Fruit fly (Drosophila melanogaster) whole organism, embryonic: Measurements from ENCODE around the gene Non3.
A peak's percentile ranks its signal among the peaks of the same experiment; 100 is the strongest.

Experiments used
- Adf1 ChIP-seq: fragments of 200-800 bp; sonication (Bioruptor generic); IDR thresholded peaks from 2 replicates; pipeline ENCODE4 v1.3.6; 2022; ENCODE audit warnings: missing biosample characterization, missing genetic modification characterization
- Atf3 ChIP-seq: fragments of 200-800 bp; sonication (Bioruptor generic); optimal IDR thresholded peaks from 3 replicates; lab custom pipeline; 2016; ENCODE audit warnings: missing biosample characterization, missing genetic modification characterization
- Atf6 ChIP-seq: fragments of 200-800 bp; sonication (Bioruptor generic); IDR thresholded peaks from 2 replicates; pipeline ENCODE4 v1.3.6; 2022; ENCODE audit warnings: missing biosample characterization, missing genetic modification characterization
- Bteb2 ChIP-seq: fragments of 200-800 bp; sonication (Bioruptor generic); optimal IDR thresholded peaks from 2 replicates; lab custom pipeline; 2016; ENCODE audit warnings: missing biosample characterization, missing genetic modification characterization
- CG10267 ChIP-seq: fragments of 200-800 bp; sonication (Bioruptor generic); optimal IDR thresholded peaks from 2 replicates; lab custom pipeline; 2018; ENCODE audit warnings: missing biosample characterization, mild to moderate bottlenecking, missing genetic modification characterization, moderate library complexity
- CG12236 ChIP-seq: fragments of 200-800 bp; sonication (Bioruptor generic); optimal IDR thresholded peaks from 2 replicates; lab custom pipeline; 2016; ENCODE audit warnings: missing biosample characterization, missing genetic modification characterization
- CG13775 ChIP-seq: fragments of 200-800 bp; sonication (Bioruptor generic); optimal IDR thresholded peaks from 3 replicates; lab custom pipeline; 2017; ENCODE audit warnings: missing biosample characterization, mild to moderate bottlenecking, missing genetic modification characterization
- CG14860 ChIP-seq: fragments of 200-800 bp; sonication (Bioruptor generic); IDR thresholded peaks from 3 replicates; pipeline ENCODE4 v1.3.6; 2022; ENCODE audit warnings: missing biosample characterization, missing genetic modification characterization; ENCODE audit not compliant: partially characterized antibody
- CG17186 ChIP-seq: fragments of 200-800 bp; sonication (Bioruptor generic); optimal IDR thresholded peaks from 3 replicates; lab custom pipeline; 2017; ENCODE audit warnings: missing biosample characterization, missing genetic modification reagents, missing genetic modification characterization
- CG17912 ChIP-seq: fragments of 200-800 bp; sonication (Bioruptor generic); optimal IDR thresholded peaks from 2 replicates; lab custom pipeline; 2018; ENCODE audit warnings: missing biosample characterization, mild to moderate bottlenecking, missing genetic modification characterization
- CG18764 ChIP-seq: fragments of 200-800 bp; sonication (Bioruptor generic); optimal IDR thresholded peaks from 3 replicates; lab custom pipeline; 2016; ENCODE audit warnings: missing biosample characterization, missing genetic modification characterization
- CG3163 ChIP-seq: fragments of 200-800 bp; sonication (Bioruptor generic); optimal IDR thresholded peaks from 3 replicates; lab custom pipeline; 2016; ENCODE audit warnings: missing biosample characterization, missing genetic modification characterization
- CG32532 ChIP-seq: fragments of 200-800 bp; sonication (Bioruptor generic); IDR thresholded peaks from 2 replicates; pipeline ENCODE4 v1.3.6; 2022; ENCODE audit warnings: missing biosample characterization, missing genetic modification characterization
- CG42726 ChIP-seq: fragments of 200-800 bp; sonication (Bioruptor generic); IDR thresholded peaks from 2 replicates; pipeline ENCODE4 v1.3.6; 2022; ENCODE audit warnings: missing biosample characterization, missing genetic modification characterization; ENCODE audit not compliant: partially characterized antibody
- CG4730 ChIP-seq: fragments of 200-800 bp; sonication (Bioruptor generic); IDR thresholded peaks from 2 replicates; pipeline ENCODE4 v1.3.6; 2022; ENCODE audit warnings: missing biosample characterization, missing genetic modification characterization
- CG6689 ChIP-seq: fragments of 200-800 bp; sonication (Bioruptor generic); IDR thresholded peaks from 2 replicates; pipeline ENCODE4 v1.3.6; 2022; ENCODE audit warnings: missing biosample characterization, missing genetic modification characterization
- CG7745 ChIP-seq: fragments of 200-800 bp; sonication (Bioruptor generic); optimal IDR thresholded peaks from 2 replicates; lab custom pipeline; 2018; ENCODE audit warnings: missing biosample characterization, mild to moderate bottlenecking, missing genetic modification characterization, moderate library complexity
- CG8388 ChIP-seq: fragments of 200-800 bp; sonication (Bioruptor generic); optimal IDR thresholded peaks from 2 replicates; lab custom pipeline; 2019; ENCODE audit warnings: missing biosample characterization, mild to moderate bottlenecking, missing genetic modification characterization, moderate library complexity
- CG8924 ChIP-seq: fragments of 200-800 bp; optimal IDR thresholded peaks from 3 replicates; lab custom pipeline; 2019; ENCODE audit warnings: missing biosample characterization, mild to moderate bottlenecking, missing genetic modification characterization, moderate library complexity
- CG9797 ChIP-seq: fragments of 200-800 bp; sonication (Bioruptor generic); optimal IDR thresholded peaks from 3 replicates; lab custom pipeline; 2018; ENCODE audit warnings: missing biosample characterization, mild to moderate bottlenecking, missing genetic modification characterization
- CHES-1-like ChIP-seq: fragments of 200-800 bp; sonication (Bioruptor generic); optimal IDR thresholded peaks from 2 replicates; lab custom pipeline; 2016; ENCODE audit warnings: missing biosample characterization, missing genetic modification characterization
- CTCF ChIP-seq: fragments of 200-800 bp; sonication (Bioruptor generic); optimal IDR thresholded peaks from 2 replicates; lab custom pipeline; 2017; ENCODE audit warnings: missing biosample characterization, mild to moderate bottlenecking, missing genetic modification characterization, moderate library complexity
- CkIIα-i1 ChIP-seq: fragments of 200-800 bp; sonication (Bioruptor generic); IDR thresholded peaks from 2 replicates; pipeline ENCODE4 v1.3.6; 2022; ENCODE audit warnings: missing biosample characterization, missing genetic modification characterization
- Ets65A ChIP-seq: fragments of 200-800 bp; sonication (Bioruptor generic); peaks from one replicate; lab custom pipeline; 2016; ENCODE audit warnings: missing biosample characterization, missing genetic modification characterization
- Hr51 ChIP-seq, 2 experiments: fragments of 200-800 bp; sonication (Bioruptor generic); optimal IDR thresholded peaks; 2 replicates in 1 of 2; 3 replicates in 1 of 2; lab custom pipeline; 2016 to 2018; ENCODE audit warnings: missing biosample characterization in 2 of 2, missing genetic modification characterization in 2 of 2, mild to moderate bottlenecking in 1 of 2, moderate library complexity in 1 of 2
- Jarid2 ChIP-seq: fragments of 200-800 bp; sonication (Bioruptor generic); optimal IDR thresholded peaks from 3 replicates; lab custom pipeline; 2017; ENCODE audit warnings: mild to moderate bottlenecking, missing biosample characterization, missing genetic modification reagents, missing genetic modification characterization
- Kr ChIP-seq: fragments of 200-800 bp; sonication (Bioruptor generic); optimal IDR thresholded peaks from 2 replicates; lab custom pipeline; 2017; ENCODE audit warnings: missing biosample characterization, mild to moderate bottlenecking, missing genetic modification characterization
- Lpt ChIP-seq: fragments of >200 bp; optimal IDR thresholded peaks from 2 replicates; lab custom pipeline; 2018; ENCODE audit warnings: missing biosample characterization, missing genetic modification characterization
- Meics ChIP-seq: fragments of 200-800 bp; sonication (Bioruptor generic); optimal IDR thresholded peaks from 2 replicates; lab custom pipeline; 2017; ENCODE audit warnings: missing biosample characterization, mild to moderate bottlenecking, missing genetic modification characterization
- Mes4 ChIP-seq: fragments of 200-800 bp; sonication (Bioruptor generic); optimal IDR thresholded peaks from 2 replicates; lab custom pipeline; 2016; ENCODE audit warnings: missing biosample characterization, missing genetic modification characterization
- Mrtf ChIP-seq: fragments of 200-800 bp; sonication (Bioruptor generic); IDR thresholded peaks from 3 replicates; pipeline ENCODE4 v1.3.6; 2022; ENCODE audit warnings: missing biosample characterization, missing genetic modification characterization
- NC2α ChIP-seq: fragments of 200-800 bp; sonication (Bioruptor generic); optimal IDR thresholded peaks from 2 replicates; lab custom pipeline; 2016; ENCODE audit warnings: missing biosample characterization, missing genetic modification characterization
- Spps ChIP-seq: fragments of 200-800 bp; sonication (Bioruptor generic); optimal IDR thresholded peaks from 2 replicates; lab custom pipeline; 2018; ENCODE audit warnings: missing biosample characterization, mild to moderate bottlenecking, missing genetic modification characterization
- Sry-β ChIP-seq: fragments of 200-800 bp; sonication (Bioruptor generic); optimal IDR thresholded peaks from 2 replicates; lab custom pipeline; 2018; ENCODE audit warnings: missing biosample characterization, mild to moderate bottlenecking, missing genetic modification characterization, moderate library complexity
- al ChIP-seq: fragments of 200-800 bp; sonication (Bioruptor generic); IDR thresholded peaks from 2 replicates; pipeline ENCODE4 v1.3.6; 2022; ENCODE audit warnings: missing biosample characterization, missing genetic modification characterization
- dimm ChIP-seq: fragments of 200-800 bp; sonication (Bioruptor generic); IDR thresholded peaks from 2 replicates; pipeline ENCODE4 v1.3.6; 2022; ENCODE audit warnings: missing biosample characterization, missing genetic modification characterization
- dpn ChIP-seq, 2 experiments: fragments of 200-800 bp; sonication (Bioruptor generic); optimal IDR thresholded peaks; 3 replicates each; lab custom pipeline; 2016; ENCODE audit warnings: missing biosample characterization in 2 of 2, missing genetic modification characterization in 2 of 2
- fd96Cb ChIP-seq: fragments of 200-800 bp; sonication (Bioruptor generic); optimal IDR thresholded peaks from 2 replicates; lab custom pipeline; 2018; ENCODE audit warnings: missing biosample characterization, mild to moderate bottlenecking, missing genetic modification characterization, moderate library complexity
- fu2 ChIP-seq: fragments of 200-800 bp; sonication (Bioruptor generic); optimal IDR thresholded peaks from 2 replicates; lab custom pipeline; 2016; ENCODE audit warnings: missing biosample characterization, missing genetic modification characterization
- lilli ChIP-seq: fragments of 200-800 bp; sonication (Bioruptor generic); optimal IDR thresholded peaks from 3 replicates; lab custom pipeline; 2016; ENCODE audit warnings: missing biosample characterization, missing genetic modification characterization
- luna ChIP-seq: fragments of 200-800 bp; sonication (Bioruptor generic); optimal IDR thresholded peaks from 2 replicates; lab custom pipeline; 2016; ENCODE audit warnings: missing biosample characterization, missing genetic modification characterization
- pita ChIP-seq: fragments of 200-800 bp; sonication (Bioruptor generic); optimal IDR thresholded peaks from 2 replicates; lab custom pipeline; 2017; ENCODE audit warnings: missing biosample characterization, mild to moderate bottlenecking, missing genetic modification characterization
- psq ChIP-seq: fragments of 200-800 bp; sonication (Bioruptor generic); optimal IDR thresholded peaks from 2 replicates; lab custom pipeline; 2017; ENCODE audit warnings: missing biosample characterization, missing genetic modification characterization
- rib ChIP-seq: fragments of 200-800 bp; sonication (Bioruptor generic); IDR thresholded peaks from 2 replicates; pipeline ENCODE4 v1.3.6; 2022; ENCODE audit warnings: missing biosample characterization, missing genetic modification characterization
- run ChIP-seq: fragments of 200-800 bp; sonication (Bioruptor generic); optimal IDR thresholded peaks from 3 replicates; lab custom pipeline; 2018; ENCODE audit warnings: missing biosample characterization, mild to moderate bottlenecking, missing genetic modification characterization
- sd ChIP-seq: fragments of 200-800 bp; sonication (Bioruptor generic); optimal IDR thresholded peaks from 3 replicates; lab custom pipeline; 2018; ENCODE audit warnings: missing biosample characterization, mild to moderate bottlenecking, missing genetic modification characterization, moderate library complexity
- sisA ChIP-seq: fragments of 200-800 bp; sonication (Bioruptor generic); IDR thresholded peaks from 2 replicates; pipeline ENCODE4 v1.3.6; 2022; ENCODE audit warnings: missing biosample characterization, missing genetic modification characterization
- ssp ChIP-seq: fragments of 200-800 bp; sonication (Bioruptor generic); IDR thresholded peaks from 2 replicates; pipeline ENCODE4 v1.3.6; 2022; ENCODE audit warnings: missing biosample characterization, missing genetic modification characterization
- unpg ChIP-seq: fragments of 200-800 bp; sonication (Bioruptor generic); optimal IDR thresholded peaks from 3 replicates; lab custom pipeline; 2018; ENCODE audit warnings: missing biosample characterization, mild to moderate bottlenecking, missing genetic modification characterization, moderate library complexity
- vnd ChIP-seq: fragments of 200-800 bp; sonication (Bioruptor generic); IDR thresholded peaks from 3 replicates; pipeline ENCODE4 v1.3.6; 2022; ENCODE audit warnings: missing biosample characterization, missing genetic modification characterization; ENCODE audit not compliant: partially characterized antibody
- vvl ChIP-seq: fragments of 200-800 bp; sonication (Bioruptor generic); IDR thresholded peaks from 2 replicates; pipeline ENCODE4 v1.3.6; 2022; ENCODE audit warnings: missing biosample characterization, missing genetic modification characterization
- zen2 ChIP-seq: fragments of 200-800 bp; sonication (Bioruptor generic); IDR thresholded peaks from 3 replicates; pipeline ENCODE4 v1.3.6; 2022; ENCODE audit warnings: missing biosample characterization, missing genetic modification characterization; ENCODE audit not compliant: partially characterized antibody

The Non3 gene

dm6 chr3R:18223434-18223833, at the start of gene Non3, which contains the start of gene mTerf5 (continued):
- TF ChIP-seq CG13775 (GFP tag; lab: Kevin White, UChicago) (peak; percentile 83), lilli (peak; percentile 61), CG8388 (peak; percentile 61), rib (GFP tag; lab: Robert Waterston, UW) (no peak), pita (GFP tag; lab: Kevin White, UChicago) (no peak), Jarid2 (GFP tag; lab: Kevin White, UChicago) (no peak), unpg (GFP tag; lab: Kevin White, UChicago) (peak; percentile 69), Bteb2 (GFP tag; lab: Kevin White, UChicago) (no peak), fd96Cb (peak; percentile 40), Kr (no peak), Sry-β (peak; percentile 6), al (0 out of 2 replicates have a peak, but pooled peaks have one; percentile 22), CG32532 (peak; percentile 49; the same call in 1 of the 2 replicates), Meics (GFP tag; lab: Kevin White, UChicago) (peak; percentile 65), CG10267 (tag; lab: Kevin White, UChicago) (peak; percentile 76), psq (peak; percentile 41), Hr51 (GFP tag; optimal IDR thresholded peaks at IDR 0.05; lab: Kevin White, UChicago) (peak in 1 of 2 experiments; percentile 46), CG17186 (GFP tag; lab: Kevin White, UChicago) (peak; percentile 33), luna (no peak), CG8924 (tag; lab: Kevin White, UChicago) (peak; percentile 75), CG9797 (GFP tag; lab: Kevin White, UChicago) (peak; percentile 15), vvl (GFP tag; lab: Robert Waterston, UW) (peak; percentile 66), Adf1 (GFP tag; lab: Robert Waterston, UW) (peak; percentile 17; the same call in 1 of the 2 replicates), dimm (GFP tag; lab: Robert Waterston, UW) (no peak), CG3163 (GFP tag; lab: Kevin White, UChicago) (no peak), CG17912 (GFP tag; lab: Kevin White, UChicago) (peak; percentile 22), Atf6 (GFP tag; lab: Robert Waterston, UW) (no peak), Mrtf (GFP tag; lab: Robert Waterston, UW) (no peak), CG14860 (GFP tag; lab: Robert Waterston, UW) (peak; percentile 81), vnd (GFP tag; lab: Robert Waterston, UW) (peak; percentile 86), zen2 (GFP tag; lab: Robert Waterston, UW) (peak; percentile 83; the same call in 2 of the 3 replicates), fu2 (GFP tag; lab: Kevin White, UChicago) (no peak), Lpt (GFP tag; lab: Kevin White, UChicago) (no peak), CG7745 (tag; lab: Kevin White, UChicago) (no peak), CG6689 (GFP tag; lab: Robert Waterston, UW) (peak; percentile 57), CG42726 (GFP tag; lab: Robert Waterston, UW) (0 out of 2 replicates have a peak, but pooled peaks have one; percentile 43), CG18764 (GFP tag; lab: Kevin White, UChicago) (peak; percentile 47), dpn (GFP tag; optimal IDR thresholded peaks at IDR 0.05; lab: Kevin White, UChicago) (peak; percentile 2 to 73), Mes4 (GFP tag; lab: Kevin White, UChicago) (no peak), sd (tag; lab: Kevin White, UChicago) (peak; percentile 42), Atf3 (GFP tag; lab: Kevin White, UChicago) (no peak), sisA (GFP tag; lab: Robert Waterston, UW) (peak; percentile 29; the same call in 1 of the 2 replicates), Spps (peak; percentile 16), CHES-1-like (GFP tag; lab: Kevin White, UChicago) (no peak), ssp (GFP tag; lab: Robert Waterston, UW) (no peak), Ets65A (GFP tag; lab: Kevin White, UChicago) (peak; percentile 83), run (tag; lab: Kevin White, UChicago) (no peak), CG12236 (GFP tag; lab: Kevin White, UChicago) (no peak), CTCF (GFP tag; lab: Kevin White, UChicago) (no peak), NC2α (no peak), CG4730 (GFP tag; lab: Robert Waterston, UW) (peak; percentile 21; the same call in 1 of the 2 replicates), CkIIα-i1 (GFP tag; lab: Robert Waterston, UW) (no peak)
